Worm (Caenorhabditis elegans) whole organism, L2 larva: ENCODE measurements around the gene tofu-7.

ENCODE experiments used
- Y55F3AM.14 ChIP-seq: fragments of 200-800 bp; sonication (Bioruptor generic); optimal IDR thresholded peaks from 2 replicates; lab custom pipeline; 2018; ENCODE audit warnings: mild to moderate bottlenecking, missing genetic modification characterization, missing compliant biosample characterization
- alr-1 ChIP-seq: fragments of 150-350 bp; optimal IDR thresholded peaks from 2 replicates; lab custom pipeline; 2014; ENCODE audit warnings: missing biosample characterization, missing genetic modification characterization
- blmp-1 ChIP-seq: sonication (generic microtip); optimal IDR thresholded peaks from 2 replicates; lab custom pipeline; 2017; ENCODE audit warnings: missing genetic modification characterization, mild to moderate bottlenecking, missing compliant biosample characterization, antibody characterized with exemption, moderate library complexity; ENCODE audit not compliant: insufficient read depth
- crh-2 ChIP-seq: sonication (generic microtip); optimal IDR thresholded peaks from 2 replicates; lab custom pipeline; 2017; ENCODE audit warnings: missing biosample characterization, missing genetic modification characterization
- dmd-4 ChIP-seq: sonication (generic microtip); optimal IDR thresholded peaks from 2 replicates; lab custom pipeline; 2017; ENCODE audit warnings: missing biosample characterization, missing genetic modification characterization
- egl-27 ChIP-seq: sonication (generic microtip); optimal IDR thresholded peaks from 3 replicates; lab custom pipeline; 2017; ENCODE audit warnings: missing biosample characterization, missing genetic modification reagents, missing genetic modification characterization
- fos-1 ChIP-seq: fragments of 150-350 bp; optimal IDR thresholded peaks from 2 replicates; lab custom pipeline; 2014; ENCODE audit warnings: missing biosample characterization, missing genetic modification characterization
- gmeb-1 ChIP-seq: fragments of 150-350 bp; optimal IDR thresholded peaks from 2 replicates; lab custom pipeline; 2014; ENCODE audit warnings: missing biosample characterization, missing genetic modification characterization
- lin-11 ChIP-seq: fragments of 150-350 bp; sonication (generic microtip); optimal IDR thresholded peaks from 2 replicates; lab custom pipeline; 2014; ENCODE audit warnings: missing biosample characterization, missing genetic modification characterization, inconsistent platforms, mixed read lengths
- lin-13 ChIP-seq: fragments of 150-350 bp; optimal IDR thresholded peaks from 2 replicates; lab custom pipeline; 2014; ENCODE audit warnings: missing biosample characterization, missing genetic modification reagents, missing genetic modification characterization
- lin-39 ChIP-seq: fragments of 150-350 bp; optimal IDR thresholded peaks from 2 replicates; lab custom pipeline; 2014; ENCODE audit warnings: missing biosample characterization, missing genetic modification reagents, missing genetic modification characterization
- nhr-10 ChIP-seq: sonication (generic microtip); optimal IDR thresholded peaks from 2 replicates; lab custom pipeline; 2017; ENCODE audit warnings: missing biosample characterization, missing genetic modification characterization
- nhr-11 ChIP-seq: fragments of 150-350 bp; optimal IDR thresholded peaks from 2 replicates; lab custom pipeline; 2014; ENCODE audit warnings: missing biosample characterization, missing genetic modification characterization
- nhr-12 ChIP-seq: fragments of 150-350 bp; optimal IDR thresholded peaks from 2 replicates; lab custom pipeline; 2014; ENCODE audit warnings: missing biosample characterization, missing genetic modification characterization
- nhr-21 ChIP-seq: fragments of 150-350 bp; optimal IDR thresholded peaks from 2 replicates; lab custom pipeline; 2014; ENCODE audit warnings: missing biosample characterization, missing genetic modification characterization
- nhr-237 ChIP-seq: fragments of 150-350 bp; optimal IDR thresholded peaks from 2 replicates; lab custom pipeline; 2014; ENCODE audit warnings: missing biosample characterization, missing genetic modification characterization
- nhr-25 ChIP-seq: fragments of 150-350 bp; sonication (generic microtip); optimal IDR thresholded peaks from 3 replicates; lab custom pipeline; 2014; ENCODE audit warnings: missing biosample characterization, missing genetic modification characterization
- nhr-6 ChIP-seq: fragments of 150-350 bp; optimal IDR thresholded peaks from 2 replicates; lab custom pipeline; 2014; ENCODE audit warnings: missing biosample characterization, missing genetic modification characterization
- peb-1 ChIP-seq: fragments of 150-350 bp; optimal IDR thresholded peaks from 2 replicates; lab custom pipeline; 2014; ENCODE audit warnings: missing biosample characterization, missing genetic modification characterization
- sem-4 ChIP-seq: fragments of 150-350 bp; optimal IDR thresholded peaks from 2 replicates; lab custom pipeline; 2014; ENCODE audit warnings: missing biosample characterization, missing genetic modification reagents, missing genetic modification characterization
- sma-3 ChIP-seq: sonication (generic microtip); optimal IDR thresholded peaks from 2 replicates; lab custom pipeline; 2016; ENCODE audit warnings: missing genetic modification reagents, missing genetic modification characterization, missing compliant biosample characterization
- sma-9 ChIP-seq, 2 experiments: fragments of 150-350 bp in 1 of 2; sonication (generic microtip) in 1 of 2; optimal IDR thresholded peaks; 2 replicates each; lab custom pipeline; 2014 to 2016; ENCODE audit warnings: missing genetic modification characterization in 2 of 2, mild to moderate bottlenecking in 1 of 2, missing biosample characterization in 1 of 2, missing compliant biosample characterization in 1 of 2, missing genetic modification reagents in 1 of 2, moderate library complexity in 1 of 2
- unc-39 ChIP-seq: fragments of 150-350 bp; optimal IDR thresholded peaks from 2 replicates; lab custom pipeline; 2014; ENCODE audit warnings: missing biosample characterization, missing genetic modification characterization
- unc-55 ChIP-seq: fragments of 150-350 bp; sonication (generic microtip); optimal IDR thresholded peaks from 3 replicates; lab custom pipeline; 2014; ENCODE audit warnings: missing biosample characterization, missing genetic modification reagents, missing genetic modification characterization
- zag-1 ChIP-seq: fragments of 150-350 bp; optimal IDR thresholded peaks from 2 replicates; lab custom pipeline; 2014; ENCODE audit warnings: missing biosample characterization, missing genetic modification characterization
- ztf-1 ChIP-seq: fragments of 200-800 bp; sonication (Bioruptor generic); conservative IDR thresholded peaks from 2 replicates; pipeline ENCODE4 v1.3.6; 2022; ENCODE audit warnings: missing genetic modification characterization, missing compliant biosample characterization
- ztf-11 ChIP-seq: sonication (generic microtip); optimal IDR thresholded peaks from 2 replicates; lab custom pipeline; 2017; ENCODE audit warnings: missing biosample characterization, missing genetic modification characterization
- ztf-4 ChIP-seq: fragments of 150-350 bp; optimal IDR thresholded peaks from 2 replicates; lab custom pipeline; 2014; ENCODE audit warnings: missing biosample characterization, missing genetic modification characterization

Gene tofu-7

ce11 chrIII:7112285-7112684 lies 27.5 kb upstream of the tofu-7 start:
- no peak for TF ChIP-seq blmp-1 (tag; lab: Kevin White, UChicago)
- TF ChIP-seq lin-11 (tag; lab: Kevin White, UChicago), result no peak
- TF ChIP-seq nhr-21 (tag; lab: Kevin White, UChicago), result no peak
- no peak for TF ChIP-seq egl-27 (tag; lab: Kevin White, UChicago)
- no peak for TF ChIP-seq unc-55
- TF ChIP-seq Y55F3AM.14 (GFP tag; lab: Kevin White, UChicago), result no peak
- TF ChIP-seq nhr-11 (tag; lab: Kevin White, UChicago), result no peak
- no peak for TF ChIP-seq ztf-1 (GFP tag; lab: Robert Waterston, UW)
- TF ChIP-seq sma-3 (GFP tag; lab: Kevin White, UChicago), result no peak
- no peak for TF ChIP-seq sem-4 (tag; lab: Kevin White, UChicago)

ce11 chrIII:7111793-7112192 lies 27.0 kb upstream of the tofu-7 start, which contains the start of gene B0280.7:
Gene B0280.7 (minus strand): TSS chrIII:7111893.
- TF ChIP-seq zag-1 (no peak), nhr-25 (tag; lab: Kevin White, UChicago) (peak; percentile 9)

ce11 chrIII:7107965-7108364 lies 23.1 kb upstream of the tofu-7 start, which contains the start of gene odd-1:
Gene odd-1 (plus strand): TSS chrIII:7108313.
- TF ChIP-seq nhr-12 (tag; lab: Kevin White, UChicago) (no peak), fos-1 (tag; lab: Kevin White, UChicago) (peak; percentile 28)

- TF ChIP-seq fos-1 (tag; lab: Kevin White, UChicago) (peak; percentile 43), nhr-237 (tag; lab: Kevin White, UChicago) (no peak)
Observed at ce11 chrIII:7106854-7107253, 22.0 kb upstream of the tofu-7 start.

ce11 chrIII:7103940-7104440 lies 19.2 kb upstream of the tofu-7 start, which contains the start of gene cpg-2:
Gene cpg-2 (minus strand): TSS chrIII:7103990.
- TF ChIP-seq peb-1 (tag; lab: Kevin White, UChicago) (no peak), zag-1 (no peak), ztf-4 (tag; lab: Kevin White, UChicago) (no peak), lin-11 (tag; lab: Kevin White, UChicago) (no peak), nhr-21 (tag; lab: Kevin White, UChicago) (no peak)
- TF ChIP-seq, all 48 proteins: peak for 0

- TF ChIP-seq nhr-12 (tag; lab: Kevin White, UChicago) (no peak), unc-39 (tag; lab: Kevin White, UChicago) (no peak), unc-55 (no peak), nhr-6 (no peak), lin-13 (GFP tag; lab: Kevin White, UChicago) (no peak), crh-2 (tag; lab: Kevin White, UChicago) (no peak), ztf-1 (GFP tag; lab: Robert Waterston, UW) (no peak), egl-27 (tag; lab: Kevin White, UChicago) (no peak), nhr-237 (tag; lab: Kevin White, UChicago) (no peak)
Observed at ce11 chrIII:7101814-7102477, 17.1 kb upstream of the tofu-7 start.

ce11 chrIII:7100001-7100400 lies 15.2 kb upstream of the tofu-7 start, which contains the start of gene ZK418.11:
Gene ZK418.11 (plus strand): TSS chrIII:7100289.
- no peak for TF ChIP-seq ztf-11
- no peak for TF ChIP-seq unc-55
- no peak for TF ChIP-seq peb-1 (tag; lab: Kevin White, UChicago)
- no peak for TF ChIP-seq dmd-4 (tag; lab: Kevin White, UChicago)
- TF ChIP-seq sma-9 (GFP tag; optimal IDR thresholded peaks at IDR 0.05; lab: Kevin White, UChicago), result no peak
- no peak for TF ChIP-seq sma-9 (tag; optimal IDR thresholded peaks at IDR 0.05; lab: Kevin White, UChicago)
- TF ChIP-seq lin-39 (tag; lab: Kevin White, UChicago), result no peak
- no peak for TF ChIP-seq gmeb-1
- no peak for TF ChIP-seq alr-1 (tag; lab: Kevin White, UChicago)
- no peak for TF ChIP-seq nhr-10 (tag; lab: Kevin White, UChicago)
